Worm (Caenorhabditis elegans): Measurements from ENCODE around the gene C15H11.11.

Gene C15H11.11

DNA sequence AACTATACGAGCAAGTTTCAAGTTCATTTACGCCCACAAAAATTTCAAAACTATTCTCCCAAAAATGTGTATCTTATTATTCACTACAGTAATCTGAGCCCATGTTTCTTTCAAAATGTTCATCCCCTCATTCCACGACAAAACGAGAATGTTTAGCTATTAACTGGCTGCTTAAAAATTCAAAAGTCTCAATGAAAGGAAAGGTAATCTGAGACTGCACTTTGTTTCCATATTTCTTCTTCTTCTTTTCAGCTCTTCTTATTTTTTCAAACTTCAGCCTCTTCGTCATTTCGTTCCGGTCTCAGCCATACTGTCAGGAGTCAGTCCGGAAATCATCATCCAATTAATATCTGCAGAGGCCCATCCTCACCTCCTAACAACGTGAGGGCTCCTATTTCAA, 42.5 kb upstream of the C15H11.11 start, which contains the start of gene unc-39:
unc-39 (plus strand) TSS at position 301 of the 400 bp plus-strand sequence.
- TF ChIP-seq pax-1 (tag; optimal IDR thresholded peaks at IDR 0.05): no peak

DNA sequence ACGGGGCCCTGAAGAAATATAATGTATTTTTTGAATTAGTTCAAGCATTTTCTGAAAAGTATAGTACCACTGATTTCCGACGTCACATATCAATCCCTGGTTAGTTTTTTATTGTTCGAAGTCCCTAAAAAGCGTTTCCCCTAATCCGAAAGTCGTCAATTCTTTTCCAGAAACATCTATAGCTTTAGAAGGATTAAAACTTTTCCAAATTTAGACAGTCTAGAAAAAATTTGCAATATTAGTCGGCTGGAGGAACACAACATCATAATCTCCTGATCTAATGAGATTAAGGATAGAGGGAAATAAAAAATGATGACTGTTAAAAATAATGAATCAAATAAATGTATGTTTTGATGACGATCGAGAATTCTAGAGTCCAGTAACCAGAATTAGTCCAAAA, 37.2 kb upstream of the C15H11.11 start:
- TF ChIP-seq ceh-9 (tag; optimal IDR thresholded peaks at IDR 0.05): no peak
- TF ChIP-seq pag-3 (tag; optimal IDR thresholded peaks at IDR 0.05; ENCODE audit: borderline replicate concordance): no peak

DNA sequence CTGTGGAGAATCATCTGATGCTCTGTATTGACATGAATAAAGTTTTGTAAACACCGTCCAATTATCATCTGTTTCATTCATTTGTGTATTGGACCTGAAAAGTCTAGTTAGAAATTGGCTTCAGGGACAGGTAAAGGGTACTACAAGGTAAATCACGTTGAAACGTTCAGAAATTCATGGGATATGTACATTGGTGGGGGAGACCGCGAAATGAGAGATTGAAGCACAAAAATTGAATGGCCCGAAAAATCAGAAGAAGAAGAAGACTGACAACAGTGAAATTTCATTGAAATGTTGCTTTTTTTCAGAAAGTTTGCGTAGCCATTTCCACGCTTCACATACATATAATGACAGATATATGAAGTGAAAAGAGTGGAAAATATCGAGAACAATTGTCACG, 36.3 kb upstream of the C15H11.11 start, which contains the start of gene npr-43:
npr-43 (minus strand) TSS at position 101 of the 400 bp plus-strand sequence.
- TF ChIP-seq hlh-15 (tag; optimal IDR thresholded peaks at IDR 0.05): no peak
- TF ChIP-seq ceh-19 (GFP tag; optimal IDR thresholded peaks at IDR 0.05): no peak
- TF ChIP-seq ceh-2 (tag; optimal IDR thresholded peaks at IDR 0.05): no peak
- no peak for TF ChIP-seq pag-3 (tag; optimal IDR thresholded peaks at IDR 0.05; ENCODE audit: borderline replicate concordance)

DNA sequence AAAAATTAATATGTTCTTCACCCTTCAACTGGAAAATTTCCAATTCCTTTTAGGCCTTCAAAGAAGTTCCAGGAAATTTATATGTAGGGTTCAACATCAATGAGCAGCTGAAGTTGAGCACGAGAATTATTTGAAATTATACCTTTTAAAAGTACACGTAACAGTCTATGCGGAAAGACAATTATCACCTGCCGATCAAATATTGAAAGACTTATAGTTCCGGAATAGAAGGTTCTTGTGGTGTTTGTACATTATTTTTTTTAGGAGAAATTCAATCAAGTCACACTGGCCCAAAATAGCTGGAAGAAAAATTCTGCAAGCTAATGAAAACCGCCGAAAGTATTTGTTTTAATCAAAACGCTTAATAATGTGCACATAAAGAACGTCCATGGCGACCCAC, 35.1 kb upstream of the C15H11.11 start:
- no peak for TF ChIP-seq ceh-6 (GFP tag; optimal IDR thresholded peaks at IDR 0.05)
- no peak for TF ChIP-seq nfya-1 (tag; optimal IDR thresholded peaks at IDR 0.05)
- TF ChIP-seq pha-2 (tag; optimal IDR thresholded peaks at IDR 0.05): no peak
- TF ChIP-seq tbx-2 (tag; optimal IDR thresholded peaks at IDR 0.05): no peak
- no peak for TF ChIP-seq ceh-24 (tag; optimal IDR thresholded peaks at IDR 0.05)
- TF ChIP-seq nhr-232 (tag; optimal IDR thresholded peaks at IDR 0.05): no peak
- TF ChIP-seq ceh-30 (tag; optimal IDR thresholded peaks at IDR 0.05): no peak
- no peak for TF ChIP-seq ceh-22 (tag; optimal IDR thresholded peaks at IDR 0.05)
- no peak for TF ChIP-seq syd-9 (tag; optimal IDR thresholded peaks at IDR 0.05)
- TF ChIP-seq F13H6.1 (tag; optimal IDR thresholded peaks at IDR 0.05): no peak
- no peak for TF ChIP-seq ceh-2 (tag; optimal IDR thresholded peaks at IDR 0.05)
- no peak for TF ChIP-seq dve-1 (tag; optimal IDR thresholded peaks at IDR 0.05)
- TF ChIP-seq nhr-11 (tag; optimal IDR thresholded peaks at IDR 0.05): no peak
- no peak for TF ChIP-seq ceh-48 (tag; optimal IDR thresholded peaks at IDR 0.05)
- no peak for TF ChIP-seq hlh-8 (tag; optimal IDR thresholded peaks at IDR 0.05)
- no peak for TF ChIP-seq mec-3 (tag; optimal IDR thresholded peaks at IDR 0.05; ENCODE audit: borderline replicate concordance)
- TF ChIP-seq hlh-13 (GFP tag; optimal IDR thresholded peaks at IDR 0.05): no peak
- TF ChIP-seq dmd-4 (tag; optimal IDR thresholded peaks at IDR 0.05; ENCODE audit: borderline replicate concordance): no peak
- TF ChIP-seq sdc-2 (tag; optimal IDR thresholded peaks at IDR 0.05): no peak
- no peak for TF ChIP-seq che-1 (tag; optimal IDR thresholded peaks at IDR 0.05)

DNA sequence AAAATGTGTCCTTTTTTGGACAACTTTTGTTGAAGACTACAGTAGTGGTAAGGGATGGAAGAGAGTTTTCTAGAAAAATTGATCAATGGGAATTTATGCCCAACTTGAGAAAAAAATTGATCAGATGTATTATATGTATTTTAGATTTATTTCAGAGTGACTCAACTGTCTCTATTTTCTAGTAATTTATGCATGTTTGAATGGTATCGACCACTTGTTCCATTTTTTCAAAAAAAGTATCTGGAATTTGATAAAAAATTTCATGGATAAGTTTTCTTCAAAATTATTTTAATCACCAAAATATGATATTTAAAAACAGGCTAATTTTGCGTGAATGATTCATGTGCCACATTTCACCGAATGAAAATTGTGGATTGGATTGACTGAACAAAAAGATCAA, 23.5 kb upstream of the C15H11.11 start, which contains the start of gene C15H11.10:
C15H11.10 (plus strand) TSS at position 301 of the 400 bp plus-strand sequence.
- TF ChIP-seq lin-11 (tag; optimal IDR thresholded peaks at IDR 0.05) (no peak), unc-86 (tag; optimal IDR thresholded peaks at IDR 0.05) (no peak), ref-2 (tag; optimal IDR thresholded peaks at IDR 0.05) (no peak), syd-9 (tag; optimal IDR thresholded peaks at IDR 0.05) (no peak), pag-3 (tag; optimal IDR thresholded peaks at IDR 0.05; ENCODE audit: borderline replicate concordance) (no peak), ceh-31 (tag; optimal IDR thresholded peaks at IDR 0.05) (no peak), che-1 (tag; optimal IDR thresholded peaks at IDR 0.05) (no peak), madf-2 (tag; optimal IDR thresholded peaks at IDR 0.05) (no peak), fax-1 (tag; optimal IDR thresholded peaks at IDR 0.05) (no peak), ahr-1 (tag; optimal IDR thresholded peaks at IDR 0.05) (no peak), ceh-14 (tag; optimal IDR thresholded peaks at IDR 0.05) (no peak), dmd-4 (tag; optimal IDR thresholded peaks at IDR 0.05; ENCODE audit: borderline replicate concordance) (no peak), ceh-30 (tag; optimal IDR thresholded peaks at IDR 0.05) (no peak), ceh-34 (tag; optimal IDR thresholded peaks at IDR 0.05) (no peak), eyg-1 (tag; optimal IDR thresholded peaks at IDR 0.05) (no peak), sox-2 (GFP tag; IDR thresholded peaks at IDR 0.05) (no peak)

Measured in whole organism, late embryonic.